Worm (Caenorhabditis elegans) whole organism, late embryonic: ENCODE results near the gene F58D2.5.

ENCODE experiments used
- ama-1 ChIP-seq: fragments of 150-350 bp; optimal IDR thresholded peaks from 2 replicates; lab custom pipeline; 2014
- ets-4 ChIP-seq: sonication (generic microtip); optimal IDR thresholded peaks from 2 replicates; lab custom pipeline; 2016; ENCODE audit warnings: missing genetic modification characterization, missing compliant biosample characterization
- nfya-1 ChIP-seq: sonication (generic microtip); optimal IDR thresholded peaks from 2 replicates; lab custom pipeline; 2017; ENCODE audit warnings: missing genetic modification characterization, mild to moderate bottlenecking, missing compliant biosample characterization, antibody characterized with exemption, moderate library complexity
- pha-4 ChIP-seq: fragments of 150-350 bp; optimal IDR thresholded peaks from 2 replicates; lab custom pipeline; 2018; ENCODE audit warnings: missing biosample characterization, missing genetic modification reagents, missing genetic modification characterization

DNA sequence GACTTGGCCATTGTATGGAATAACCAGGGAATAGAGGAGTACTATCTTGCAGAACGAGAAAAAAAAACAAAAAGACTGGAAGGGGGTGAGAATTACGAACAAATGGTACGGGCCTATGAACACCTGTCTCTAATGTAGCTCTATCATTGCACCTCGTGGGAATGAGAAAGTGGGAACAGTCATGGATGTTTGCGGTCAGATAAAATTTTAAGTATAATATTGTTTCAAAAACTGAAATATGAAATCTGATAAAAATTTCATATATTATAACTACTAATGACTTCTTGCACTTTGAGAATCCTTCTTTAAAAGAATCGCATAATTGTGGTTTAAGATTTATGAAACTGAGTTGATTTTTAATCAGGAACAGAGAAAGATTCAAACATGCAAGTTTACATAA, at the start of gene F58D2.5:
- TF ChIP-seq nfya-1 (no peak), pha-4 (no peak), ama-1 (lab: Kevin White, UChicago) (no peak), ets-4 (no peak)
